Fruit fly (Drosophila melanogaster) whole organism, prepupa: ENCODE results near the gene OdsH.

Experiments used
- Blimp-1 ChIP-seq: fragments of 200-800 bp; sonication (Bioruptor generic); optimal IDR thresholded peaks from 3 replicates; lab custom pipeline; 2017; ENCODE audit warnings: missing biosample characterization, missing genetic modification characterization, mild to moderate bottlenecking, moderate library complexity, missing genetic modification reagents
- CG10631 ChIP-seq: fragments of 200-800 bp; sonication (Bioruptor generic); optimal IDR thresholded peaks from 2 replicates; lab custom pipeline; 2016; ENCODE audit warnings: missing biosample characterization, missing genetic modification characterization
- CG10669 ChIP-seq: fragments of 200-800 bp; sonication (Bioruptor generic); optimal IDR thresholded peaks from 3 replicates; lab custom pipeline; 2018; ENCODE audit warnings: missing biosample characterization, mild to moderate bottlenecking, missing genetic modification characterization, moderate library complexity
- CG11294 ChIP-seq: fragments of 200-800 bp; sonication (Bioruptor generic); IDR thresholded peaks from 2 replicates; pipeline ENCODE4 v1.3.6; 2022; ENCODE audit warnings: missing biosample characterization, missing genetic modification characterization
- CG11762 ChIP-seq: fragments of 200-800 bp; sonication (Bioruptor generic); optimal IDR thresholded peaks from 3 replicates; lab custom pipeline; 2016; ENCODE audit warnings: missing biosample characterization, missing genetic modification characterization; ENCODE audit not compliant: insufficient read depth
- CG11902 ChIP-seq: fragments of 200-800 bp; sonication (Bioruptor generic); optimal IDR thresholded peaks from 3 replicates; lab custom pipeline; 2016; ENCODE audit warnings: missing biosample characterization, missing genetic modification characterization
- CG15336 ChIP-seq: fragments of 200-800 bp; sonication (Bioruptor generic); IDR thresholded peaks from 2 replicates; pipeline ENCODE4 v1.3.6; 2022; ENCODE audit warnings: missing biosample characterization, missing genetic modification characterization
- CG1621 ChIP-seq: fragments of 200-800 bp; sonication (Bioruptor generic); optimal IDR thresholded peaks from 3 replicates; lab custom pipeline; 2018; ENCODE audit warnings: missing biosample characterization, mild to moderate bottlenecking, missing genetic modification characterization
- CG16779 ChIP-seq: fragments of 200-800 bp; sonication (Bioruptor generic); optimal IDR thresholded peaks from 3 replicates; lab custom pipeline; 2017; ENCODE audit warnings: missing biosample characterization, mild to moderate bottlenecking, missing genetic modification characterization
- CG32006 ChIP-seq: fragments of 200-800 bp; sonication (Bioruptor generic); optimal IDR thresholded peaks from 3 replicates; lab custom pipeline; 2017; ENCODE audit warnings: missing biosample characterization, mild to moderate bottlenecking, missing genetic modification characterization
- CG34406 ChIP-seq: fragments of 200-800 bp; sonication (Bioruptor generic); optimal IDR thresholded peaks from 3 replicates; lab custom pipeline; 2016; ENCODE audit warnings: missing biosample characterization, missing genetic modification characterization
- CG3919 ChIP-seq: fragments of 200-800 bp; sonication (Bioruptor generic); optimal IDR thresholded peaks from 3 replicates; lab custom pipeline; 2016; ENCODE audit warnings: missing biosample characterization, missing genetic modification characterization
- CG6808 ChIP-seq: fragments of 200-800 bp; sonication (Bioruptor generic); optimal IDR thresholded peaks from 3 replicates; lab custom pipeline; 2017; ENCODE audit warnings: missing biosample characterization, missing genetic modification characterization, mild to moderate bottlenecking, moderate library complexity, missing genetic modification reagents
- CG6854 ChIP-seq: fragments of 200-800 bp; sonication (Bioruptor generic); optimal IDR thresholded peaks from 2 replicates; lab custom pipeline; 2017; ENCODE audit warnings: missing biosample characterization, mild to moderate bottlenecking, missing genetic modification characterization
- CG7368 ChIP-seq: fragments of 200-800 bp; sonication (Bioruptor generic); optimal IDR thresholded peaks from 3 replicates; lab custom pipeline; 2016; ENCODE audit warnings: missing biosample characterization, missing genetic modification characterization
- CG8119 ChIP-seq: fragments of 200-800 bp; sonication (Bioruptor generic); IDR thresholded peaks from 3 replicates; pipeline ENCODE4 v1.3.6; 2022; ENCODE audit warnings: missing biosample characterization, missing genetic modification characterization
- CG8632 ChIP-seq: fragments of 200-800 bp; sonication (Bioruptor generic); optimal IDR thresholded peaks from 3 replicates; lab custom pipeline; 2016; ENCODE audit warnings: missing biosample characterization, missing genetic modification characterization
- CG9139 ChIP-seq: fragments of 200-800 bp; sonication (Bioruptor generic); optimal IDR thresholded peaks from 3 replicates; lab custom pipeline; 2017; ENCODE audit warnings: missing biosample characterization, mild to moderate bottlenecking, missing genetic modification characterization
- Eip75B ChIP-seq: fragments of 200-800 bp; sonication (Bioruptor generic); optimal IDR thresholded peaks from 3 replicates; lab custom pipeline; 2016; ENCODE audit warnings: missing biosample characterization, missing genetic modification characterization
- Eip78C ChIP-seq: fragments of 200-800 bp; sonication (Bioruptor generic); peaks from one replicate; lab custom pipeline; 2016; ENCODE audit warnings: missing biosample characterization, missing genetic modification characterization
- Ets96B ChIP-seq: fragments of 200-800 bp; optimal IDR thresholded peaks from 2 replicates; lab custom pipeline; 2019; ENCODE audit warnings: missing biosample characterization, mild to moderate bottlenecking, missing genetic modification characterization, moderate library complexity
- Gug ChIP-seq: fragments of 200-800 bp; sonication (Bioruptor generic); IDR thresholded peaks from 2 replicates; pipeline ENCODE4 v1.3.6; 2022; ENCODE audit warnings: missing biosample characterization, missing genetic modification characterization
- Hr38 ChIP-seq: sonication (Bioruptor generic); optimal IDR thresholded peaks from 2 replicates; lab custom pipeline; 2016; ENCODE audit warnings: missing biosample characterization, missing genetic modification characterization
- Hr39 ChIP-seq: fragments of 200-800 bp; sonication (Bioruptor generic); optimal IDR thresholded peaks from 2 replicates; lab custom pipeline; 2016; ENCODE audit warnings: missing biosample characterization, missing genetic modification characterization
- Hr4 ChIP-seq: fragments of 200-800 bp; sonication (Bioruptor generic); optimal IDR thresholded peaks from 3 replicates; lab custom pipeline; 2016; ENCODE audit warnings: missing biosample characterization, missing genetic modification characterization
- Lpt ChIP-seq: fragments of 200-800 bp; sonication (Bioruptor generic); optimal IDR thresholded peaks from 3 replicates; lab custom pipeline; 2016; ENCODE audit warnings: missing biosample characterization, missing genetic modification characterization
- Met ChIP-seq: fragments of 200-800 bp; sonication (Bioruptor generic); optimal IDR thresholded peaks from 3 replicates; lab custom pipeline; 2016; ENCODE audit warnings: missing biosample characterization, missing genetic modification characterization
- OdsH ChIP-seq: fragments of 200-800 bp; sonication (Bioruptor generic); optimal IDR thresholded peaks from 3 replicates; lab custom pipeline; 2016; ENCODE audit warnings: missing biosample characterization, missing genetic modification characterization
- Smox ChIP-seq: fragments of 200-800 bp; sonication (Bioruptor generic); optimal IDR thresholded peaks from 3 replicates; lab custom pipeline; 2016; ENCODE audit warnings: missing biosample characterization, missing genetic modification characterization
- Sox102F ChIP-seq: fragments of 200-800 bp; sonication (Bioruptor generic); optimal IDR thresholded peaks from 2 replicates; lab custom pipeline; 2016; ENCODE audit warnings: missing biosample characterization, mild to moderate bottlenecking, missing genetic modification characterization
- Sox14 ChIP-seq: fragments of 200-800 bp; sonication (Bioruptor generic); optimal IDR thresholded peaks from 3 replicates; lab custom pipeline; 2016; ENCODE audit warnings: missing biosample characterization, missing genetic modification characterization
- Sox15 ChIP-seq: fragments of 200-800 bp; sonication (Bioruptor generic); optimal IDR thresholded peaks from 3 replicates; lab custom pipeline; 2016; ENCODE audit warnings: missing biosample characterization, missing genetic modification characterization
- achi ChIP-seq: fragments of 200-800 bp; sonication (Bioruptor generic); optimal IDR thresholded peaks from 3 replicates; lab custom pipeline; 2016; ENCODE audit warnings: missing biosample characterization, missing genetic modification characterization
- cyc ChIP-seq: fragments of 200-800 bp; sonication (Bioruptor generic); optimal IDR thresholded peaks from 3 replicates; lab custom pipeline; 2016; ENCODE audit warnings: missing biosample characterization, missing genetic modification characterization
- dsx ChIP-seq: fragments of 200-800 bp; optimal IDR thresholded peaks from 3 replicates; lab custom pipeline; 2019; ENCODE audit warnings: missing biosample characterization, mild to moderate bottlenecking, missing genetic modification characterization, moderate library complexity; ENCODE audit not compliant: poor library complexity, severe bottlenecking
- eg ChIP-seq: fragments of 200-800 bp; sonication (Bioruptor generic); IDR thresholded peaks from 3 replicates; pipeline ENCODE4 v1.3.6; 2022; ENCODE audit warnings: missing biosample characterization, missing genetic modification characterization
- fd59A ChIP-seq: fragments of 200-800 bp; sonication (Bioruptor generic); optimal IDR thresholded peaks from 2 replicates; lab custom pipeline; 2017; ENCODE audit warnings: missing biosample characterization, mild to moderate bottlenecking, missing genetic modification characterization, missing genetic modification reagents
- fd85E ChIP-seq: fragments of 200-800 bp; sonication (Bioruptor generic); optimal IDR thresholded peaks from 3 replicates; lab custom pipeline; 2016; ENCODE audit warnings: missing biosample characterization, missing genetic modification characterization
- fkh ChIP-seq: fragments of 200-800 bp; sonication (Bioruptor generic); optimal IDR thresholded peaks from 3 replicates; lab custom pipeline; 2017; ENCODE audit warnings: missing biosample characterization, mild to moderate bottlenecking, missing genetic modification characterization, moderate library complexity
- lz ChIP-seq: fragments of 200-800 bp; sonication (Bioruptor generic); optimal IDR thresholded peaks from 3 replicates; lab custom pipeline; 2016; ENCODE audit warnings: missing biosample characterization, missing genetic modification characterization
- net ChIP-seq: fragments of 200-800 bp; sonication (Bioruptor generic); optimal IDR thresholded peaks from 3 replicates; lab custom pipeline; 2016; ENCODE audit warnings: missing biosample characterization, missing genetic modification characterization
- pdm3 ChIP-seq: fragments of 200-800 bp; sonication (Bioruptor generic); optimal IDR thresholded peaks from 3 replicates; lab custom pipeline; 2016; ENCODE audit warnings: missing biosample characterization, missing genetic modification characterization
- salr ChIP-seq, 2 experiments: fragments of 200-800 bp; sonication (Bioruptor generic); optimal IDR thresholded peaks; 3 replicates each; lab custom pipeline; 2016 to 2018; ENCODE audit warnings: missing biosample characterization in 2 of 2, missing genetic modification characterization in 2 of 2, mild to moderate bottlenecking in 1 of 2
- spab ChIP-seq: fragments of 200-800 bp; sonication (Bioruptor generic); optimal IDR thresholded peaks from 2 replicates; lab custom pipeline; 2017; ENCODE audit warnings: missing biosample characterization, mild to moderate bottlenecking, missing genetic modification characterization, missing genetic modification reagents
- ss ChIP-seq, 2 experiments: fragments of 200-800 bp; sonication (Bioruptor generic); optimal IDR thresholded peaks; 2 replicates in 1 of 2; 3 replicates in 1 of 2; lab custom pipeline; 2017 to 2018; ENCODE audit warnings: mild to moderate bottlenecking in 2 of 2, missing biosample characterization in 2 of 2, missing genetic modification characterization in 2 of 2, moderate library complexity in 1 of 2
- svp ChIP-seq: fragments of 200-800 bp; sonication (Bioruptor generic); peaks from one replicate; lab custom pipeline; 2016; ENCODE audit warnings: missing biosample characterization, missing genetic modification characterization
- topi ChIP-seq: fragments of 200-800 bp; sonication (Bioruptor generic); optimal IDR thresholded peaks from 3 replicates; lab custom pipeline; 2016; ENCODE audit warnings: missing biosample characterization, missing genetic modification characterization

Gene OdsH

dm6 chrX:17836420-17836932, 45.7 kb downstream of the OdsH start (continued):
- peak; percentile 64 for TF ChIP-seq Eip78C

dm6 chrX:17841923-17842322, 51.1 kb downstream of the OdsH start, which contains the start of gene Taf9:
Taf9 (plus strand) TSS chrX:17842161.
- peak; percentile 60 for TF ChIP-seq Eip78C
- TF ChIP-seq cyc (GFP tag; lab: Kevin White, UChicago) = no peak

- TF ChIP-seq CG9139 (peak; percentile 81), Lpt (GFP tag; lab: Kevin White, UChicago) (peak; percentile 85), CG15336 (GFP tag; lab: Robert Waterston, UW) (peak; percentile 96), dsx (peak; percentile 85), CG11762 (GFP tag; lab: Kevin White, UChicago) (peak; percentile 85), fd59A (GFP tag; lab: Kevin White, UChicago) (peak; percentile 71), lz (GFP tag; lab: Kevin White, UChicago) (peak; percentile 83), svp (GFP tag; lab: Kevin White, UChicago) (peak; percentile 96), Sox14 (GFP tag; lab: Kevin White, UChicago) (peak; percentile 81), pdm3 (GFP tag; lab: Kevin White, UChicago) (peak; percentile 86), net (peak; percentile 78), CG32006 (GFP tag; lab: Kevin White, UChicago) (peak; percentile 91), Hr39 (GFP tag; lab: Kevin White, UChicago) (peak; percentile 79), Hr4 (no peak), fkh (peak; percentile 61), salr (GFP tag; optimal IDR thresholded peaks at IDR 0.05; lab: Kevin White, UChicago) (peak; percentile 61 to 85), CG7368 (peak; percentile 86), OdsH (GFP tag; lab: Kevin White, UChicago) (peak; percentile 92), CG16779 (tag; lab: Kevin White, UChicago) (no peak), CG8632 (GFP tag; lab: Kevin White, UChicago) (peak; percentile 85), Gug (peak; percentile 95), Ets96B (tag; lab: Kevin White, UChicago) (peak; percentile 95), CG1621 (peak; percentile 80), fd85E (peak; percentile 43), eg (GFP tag; lab: Robert Waterston, UW) (peak; percentile 97), achi (GFP tag; lab: Kevin White, UChicago) (peak; percentile 88), topi (GFP tag; lab: Kevin White, UChicago) (peak; percentile 85), CG3919 (GFP tag; lab: Kevin White, UChicago) (peak; percentile 92), spab (GFP tag; lab: Kevin White, UChicago) (peak; percentile 80), CG6808 (GFP tag; lab: Kevin White, UChicago) (peak; percentile 88), CG10631 (GFP tag; lab: Kevin White, UChicago) (peak; percentile 95), Met (GFP tag; lab: Kevin White, UChicago) (no peak), CG34406 (GFP tag; lab: Kevin White, UChicago) (peak; percentile 88), Sox102F (GFP tag; lab: Kevin White, UChicago) (no peak), Eip75B (GFP tag; lab: Kevin White, UChicago) (peak; percentile 72), CG8119 (GFP tag; lab: Robert Waterston, UW) (peak; percentile 95), CG11294 (GFP tag; lab: Robert Waterston, UW) (peak; percentile 91), ss (GFP tag; optimal IDR thresholded peaks at IDR 0.05; lab: Kevin White, UChicago) (peak; percentile 69 to 84), Sox15 (peak; percentile 89), Smox (GFP tag; lab: Kevin White, UChicago) (no peak), CG6854 (GFP tag; lab: Kevin White, UChicago) (peak; percentile 57), CG11902 (GFP tag; lab: Kevin White, UChicago) (peak; percentile 86), Hr38 (GFP tag; lab: Kevin White, UChicago) (no peak), CG10669 (GFP tag; lab: Kevin White, UChicago) (peak; percentile 90), cyc (GFP tag; lab: Kevin White, UChicago) (peak; percentile 89), Blimp-1 (GFP tag; lab: Kevin White, UChicago) (peak; percentile 77)
Observed at dm6 chrX:17844623-17845022, 53.8 kb downstream of the OdsH start, which contains the start of the genes CG8142 and Ucp4A. CG8142 (minus strand) TSS chrX:17844704. Ucp4A (plus strand) TSS chrX:17844949.
